Worm (Caenorhabditis elegans): ENCODE measurements around the gene nhr-271.

DNA sequence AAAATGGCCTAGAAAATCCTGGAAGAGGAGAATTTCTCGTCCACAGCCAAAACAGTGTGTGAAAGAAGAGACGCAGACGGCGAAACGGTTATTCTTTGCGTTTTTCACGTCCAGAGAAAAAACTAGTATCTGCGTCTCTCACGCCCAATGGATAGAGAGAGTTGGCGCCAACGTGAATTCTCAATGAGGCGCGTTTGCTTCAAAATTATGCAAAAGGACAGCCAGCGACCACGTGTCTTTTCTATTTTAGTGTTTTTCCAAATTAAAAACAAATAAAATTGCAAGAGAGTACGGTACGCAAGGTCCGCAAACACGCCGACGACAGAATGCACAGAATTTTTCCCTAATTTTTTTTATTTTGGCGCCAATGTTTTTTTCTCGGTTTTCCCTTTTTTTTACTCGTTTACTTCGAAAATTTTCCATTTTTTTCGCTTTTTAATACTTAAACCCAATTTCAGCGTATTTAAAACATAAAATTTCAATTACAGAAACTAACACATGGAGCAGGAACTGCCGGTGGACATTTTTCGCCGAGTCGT is 42.3 kb downstream of the nhr-271 start, which contains the start of gene Y32B12B.2:
- TF ChIP-seq ztf-29 (GFP tag; IDR thresholded peaks at IDR 0.05): no peak
- no peak for TF ChIP-seq med-1 (GFP tag; optimal IDR thresholded peaks at IDR 0.05; ENCODE audit: insufficient read depth)

Measured in whole organism, midembryonic.